Worm (Caenorhabditis elegans) whole organism, young adult: ENCODE data around the gene clec-63.

ENCODE experiments used
- F57C9.4 ChIP-seq: sonication (generic microtip); optimal IDR thresholded peaks from 2 replicates; lab custom pipeline; 2017; ENCODE audit warnings: mild to moderate bottlenecking, missing genetic modification characterization, missing compliant biosample characterization
- sea-2 ChIP-seq: fragments of 200-800 bp; sonication (Bioruptor generic); IDR thresholded peaks from 2 replicates; pipeline ENCODE4 v1.3.6; 2022; ENCODE audit warnings: missing genetic modification characterization, missing compliant biosample characterization
- unc-62 ChIP-seq: fragments of 150-350 bp; optimal IDR thresholded peaks from 2 replicates; lab custom pipeline; 2014; ENCODE audit warnings: missing biosample characterization, missing genetic modification reagents, missing genetic modification characterization
- ztf-22 ChIP-seq: fragments of 200-800 bp; sonication (Bioruptor generic); optimal IDR thresholded peaks from 2 replicates; lab custom pipeline; 2018; ENCODE audit warnings: mild to moderate bottlenecking, missing genetic modification characterization, moderate library complexity, missing compliant biosample characterization

- TF ChIP-seq F57C9.4 (no peak), ztf-22 (GFP tag; lab: Kevin White, UChicago) (no peak), unc-62 (no peak), sea-2 (GFP tag; lab: Robert Waterston, UW) (no peak)
Observed at ce11 chrII:12901025-12901424, 5.6 kb downstream of the clec-63 start, which contains the start of gene clec-65.
